Worm (Caenorhabditis elegans): ENCODE data around the gene T24E12.6.

DNA sequence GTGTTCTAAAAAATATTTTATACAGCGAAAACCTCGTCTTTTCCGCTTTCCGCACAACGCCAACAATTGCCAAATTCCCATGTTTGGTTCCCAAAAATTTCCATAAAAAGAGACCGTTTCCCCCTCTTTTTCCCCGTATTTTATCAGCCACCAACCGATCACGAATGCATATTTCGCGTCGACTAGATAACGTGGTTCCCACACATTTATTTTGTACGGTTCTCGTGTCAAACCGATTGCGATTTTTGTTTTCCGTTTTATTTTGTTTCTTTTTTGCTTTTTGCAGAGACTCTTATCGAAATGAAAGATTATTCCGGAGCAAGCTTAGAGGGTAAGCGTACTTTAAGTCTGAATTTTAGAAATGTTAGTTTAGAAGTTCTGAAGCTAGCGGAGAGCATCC, 40.5 kb downstream of the T24E12.6 start, which contains the start of gene C46E10.3:
- TF ChIP-seq ama-1 (optimal IDR thresholded peaks at IDR 0.05) = no peak
- TF ChIP-seq F13H6.1 (tag; optimal IDR thresholded peaks at IDR 0.05) = no peak

Data from whole organism, L2 larva.